Worm (Caenorhabditis elegans) whole organism, young adult: ENCODE measurements around the gene C17A2.4.
A peak's percentile ranks its signal among the peaks of the same experiment; 100 is the strongest.

ENCODE experiments used
- B0019.2 ChIP-seq: fragments of 200-800 bp; sonication (Bioruptor generic); conservative IDR thresholded peaks from 2 replicates; pipeline ENCODE4 v1.3.6; 2022; ENCODE audit warnings: missing genetic modification reagents, missing genetic modification characterization, missing compliant biosample characterization
- D2030.7 ChIP-seq: fragments of 200-800 bp; sonication (Bioruptor generic); IDR thresholded peaks from 2 replicates; pipeline ENCODE4 v1.3.6; 2022; ENCODE audit warnings: missing genetic modification reagents, missing genetic modification characterization, missing compliant biosample characterization
- F23B12.7 ChIP-seq: sonication (generic microtip); optimal IDR thresholded peaks from 2 replicates; lab custom pipeline; 2017; ENCODE audit warnings: missing genetic modification characterization, mild to moderate bottlenecking, missing compliant biosample characterization, antibody characterized with exemption, moderate library complexity; ENCODE audit not compliant: insufficient read depth
- F33H1.4 ChIP-seq: fragments of 200-800 bp; sonication (Bioruptor generic); IDR thresholded peaks from 2 replicates; pipeline ENCODE4 v1.3.6; 2022; ENCODE audit warnings: missing genetic modification reagents, missing genetic modification characterization, missing compliant biosample characterization
- K12H6.12 ChIP-seq: fragments of 200-800 bp; sonication (Bioruptor generic); optimal IDR thresholded peaks from 2 replicates; lab custom pipeline; 2018; ENCODE audit warnings: mild to moderate bottlenecking, missing genetic modification characterization, missing compliant biosample characterization
- T26A5.8 ChIP-seq: sonication (generic microtip); optimal IDR thresholded peaks from 2 replicates; lab custom pipeline; 2016; ENCODE audit warnings: missing genetic modification characterization, missing compliant biosample characterization
- attf-5 ChIP-seq: fragments of 200-800 bp; sonication (Bioruptor generic); optimal IDR thresholded peaks from 2 replicates; lab custom pipeline; 2018; ENCODE audit warnings: mild to moderate bottlenecking, missing genetic modification characterization, missing compliant biosample characterization
- ccch-3 ChIP-seq: fragments of 200-800 bp; sonication (Bioruptor generic); optimal IDR thresholded peaks from 2 replicates; lab custom pipeline; 2018; ENCODE audit warnings: mild to moderate bottlenecking, missing genetic modification characterization, missing compliant biosample characterization
- cebp-1 ChIP-seq, 2 experiments: fragments of 200-800 bp in 1 of 2; sonication (Bioruptor generic) in 1 of 2; sonication (generic microtip) in 1 of 2; IDR thresholded peaks in 1 of 2; optimal IDR thresholded peaks in 1 of 2; 2 replicates each; pipeline versions ENCODE4 v1.3.6 to Lab custom; 2017 to 2022; ENCODE audit warnings: missing compliant biosample characterization in 2 of 2, missing genetic modification characterization in 2 of 2, mild to moderate bottlenecking in 1 of 2, missing genetic modification reagents in 1 of 2, moderate library complexity in 1 of 2
- ceh-91 ChIP-seq: fragments of 200-800 bp; sonication (Bioruptor generic); IDR thresholded peaks from 2 replicates; pipeline ENCODE4 v1.3.6; 2022; ENCODE audit warnings: missing genetic modification reagents, missing genetic modification characterization, missing compliant biosample characterization
- dox-1 ChIP-seq: fragments of 200-800 bp; sonication (Bioruptor generic); IDR thresholded peaks from 2 replicates; pipeline ENCODE4 v1.3.6; 2022; ENCODE audit warnings: missing genetic modification reagents, missing genetic modification characterization, missing compliant biosample characterization
- egl-18 ChIP-seq: fragments of 200-800 bp; sonication (Bioruptor generic); IDR thresholded peaks from 2 replicates; pipeline ENCODE4 v1.3.6; 2022; ENCODE audit warnings: missing genetic modification reagents, missing genetic modification characterization, missing compliant biosample characterization
- him-1 ChIP-seq: sonication (generic microtip); optimal IDR thresholded peaks from 2 replicates; lab custom pipeline; 2016; ENCODE audit warnings: missing genotype, missing genetic modification reagents, missing genetic modification characterization, missing compliant biosample characterization
- hmg-1.2 ChIP-seq: fragments of 200-800 bp; sonication (Bioruptor generic); IDR thresholded peaks from 2 replicates; pipeline ENCODE4 v1.3.6; 2022; ENCODE audit warnings: missing genetic modification reagents, missing genetic modification characterization, missing compliant biosample characterization
- let-607 ChIP-seq, 2 experiments: fragments of 200-800 bp in 1 of 2; sonication (Bioruptor generic) in 1 of 2; sonication (generic microtip) in 1 of 2; optimal IDR thresholded peaks; 2 replicates each; lab custom pipeline; 2016 to 2018; ENCODE audit warnings: mild to moderate bottlenecking in 2 of 2, missing compliant biosample characterization in 2 of 2, missing genetic modification characterization in 2 of 2, moderate library complexity in 2 of 2, missing genotype in 1 of 2
- lin-40 ChIP-seq: sonication (generic microtip); optimal IDR thresholded peaks from 2 replicates; lab custom pipeline; 2016; ENCODE audit warnings: missing genetic modification characterization, mild to moderate bottlenecking, missing compliant biosample characterization, missing genotype, missing genetic modification reagents
- lin-54 ChIP-seq: fragments of 200-800 bp; sonication (Bioruptor generic); optimal IDR thresholded peaks from 2 replicates; lab custom pipeline; 2018; ENCODE audit warnings: mild to moderate bottlenecking, missing genetic modification characterization, missing compliant biosample characterization
- lsl-1 ChIP-seq: fragments of 200-800 bp; sonication (Bioruptor generic); optimal IDR thresholded peaks from 2 replicates; lab custom pipeline; 2018; ENCODE audit warnings: mild to moderate bottlenecking, missing genetic modification characterization, moderate library complexity, missing compliant biosample characterization
- madf-3 ChIP-seq: fragments of 200-800 bp; sonication (Bioruptor generic); IDR thresholded peaks from 2 replicates; pipeline ENCODE4 v1.3.6; 2022; ENCODE audit warnings: missing genetic modification reagents, missing genetic modification characterization, missing compliant biosample characterization
- madf-6 ChIP-seq: fragments of 200-800 bp; sonication (Bioruptor generic); IDR thresholded peaks from 2 replicates; pipeline ENCODE4 v1.3.6; 2022; ENCODE audit warnings: missing genetic modification reagents, missing genetic modification characterization, missing compliant biosample characterization
- madf-8 ChIP-seq: fragments of 200-800 bp; sonication (Bioruptor generic); conservative IDR thresholded peaks from 2 replicates; pipeline ENCODE4 v1.3.6; 2022; ENCODE audit warnings: missing genetic modification reagents, missing genetic modification characterization, missing compliant biosample characterization
- mcd-1 ChIP-seq: fragments of 200-800 bp; sonication (Bioruptor generic); IDR thresholded peaks from 2 replicates; pipeline ENCODE4 v1.3.6; 2022; ENCODE audit warnings: missing genetic modification reagents, missing genetic modification characterization, missing compliant biosample characterization
- mel-28 ChIP-seq: sonication (generic microtip); optimal IDR thresholded peaks from 2 replicates; lab custom pipeline; 2016; ENCODE audit warnings: borderline replicate concordance, mild to moderate bottlenecking, missing genetic modification characterization, missing compliant biosample characterization
- nfya-1 ChIP-seq: sonication (generic microtip); optimal IDR thresholded peaks from 2 replicates; lab custom pipeline; 2017; ENCODE audit warnings: antibody characterized with exemption, missing compliant biosample characterization, missing genetic modification characterization, borderline replicate concordance; ENCODE audit not compliant: insufficient read depth
- nhr-80 ChIP-seq: sonication (generic microtip); optimal IDR thresholded peaks from 2 replicates; lab custom pipeline; 2016; ENCODE audit warnings: missing genetic modification characterization, missing compliant biosample characterization
- sea-2 ChIP-seq: fragments of 200-800 bp; sonication (Bioruptor generic); IDR thresholded peaks from 2 replicates; pipeline ENCODE4 v1.3.6; 2022; ENCODE audit warnings: missing genetic modification characterization, missing compliant biosample characterization
- snpc-1.3 ChIP-seq: sonication (generic microtip); optimal IDR thresholded peaks from 2 replicates; lab custom pipeline; 2017; ENCODE audit warnings: missing genetic modification characterization, mild to moderate bottlenecking, missing compliant biosample characterization, antibody characterized with exemption, moderate library complexity, missing genotype, missing genetic modification reagents; ENCODE audit not compliant: insufficient read depth
- snpc-4 ChIP-seq, 5 experiments: fragments of 150-350 bp in 1 of 5; sonication (generic microtip) in 4 of 5; optimal IDR thresholded peaks; 2 replicates each; lab custom pipeline; 2014 to 2018; ENCODE audit warnings: missing genetic modification characterization in 5 of 5, missing biosample characterization in 3 of 5, antibody characterized with exemption in 2 of 5, mild to moderate bottlenecking in 2 of 5, missing compliant biosample characterization in 2 of 5, missing genotype in 2 of 5, moderate library complexity in 2 of 5, missing genetic modification reagents in 1 of 5
- xnd-1 ChIP-seq: sonication (generic microtip); optimal IDR thresholded peaks from 2 replicates; lab custom pipeline; 2016; ENCODE audit warnings: missing genotype, missing genetic modification reagents, missing genetic modification characterization, missing compliant biosample characterization
- zfh-2 ChIP-seq: fragments of 200-800 bp; sonication (Bioruptor generic); conservative IDR thresholded peaks from 2 replicates; pipeline ENCODE4 v1.3.6; 2022; ENCODE audit warnings: missing genetic modification reagents, missing genetic modification characterization, missing compliant biosample characterization
- ztf-18 ChIP-seq: sonication (generic microtip); optimal IDR thresholded peaks from 2 replicates; lab custom pipeline; 2016; ENCODE audit warnings: missing genotype, mild to moderate bottlenecking, missing genetic modification characterization, missing compliant biosample characterization
- ztf-26 ChIP-seq: sonication (generic microtip); optimal IDR thresholded peaks from 2 replicates; lab custom pipeline; 2017; ENCODE audit warnings: missing genetic modification characterization, missing compliant biosample characterization

Gene C17A2.4

DNA sequence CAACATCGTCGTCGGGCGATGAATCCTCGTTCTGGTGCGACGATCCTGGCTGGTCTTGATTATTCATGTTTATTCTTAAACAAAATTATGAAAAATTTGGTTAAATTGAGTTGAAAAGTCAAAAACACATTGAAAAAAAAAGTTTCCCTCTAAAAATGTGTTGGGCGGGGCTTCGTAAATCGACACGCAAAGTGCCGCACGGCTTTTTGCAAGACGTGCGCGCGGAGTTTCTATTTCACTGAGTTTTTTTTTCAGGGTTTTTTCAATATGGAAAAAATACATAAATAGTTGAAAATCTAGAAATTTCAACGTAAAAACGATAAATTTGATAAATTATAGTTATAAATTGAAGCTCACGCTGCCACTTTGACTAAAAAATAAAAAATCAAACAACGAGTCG lies 31.6 kb upstream of the C17A2.4 start, which contains the start of gene F54D10.5 (continued):
- TF ChIP-seq mel-28 (tag; lab: Kevin White, UChicago) = no peak
- no peak for TF ChIP-seq sea-2 (GFP tag; lab: Robert Waterston, UW)
- TF ChIP-seq B0019.2 = no peak

DNA sequence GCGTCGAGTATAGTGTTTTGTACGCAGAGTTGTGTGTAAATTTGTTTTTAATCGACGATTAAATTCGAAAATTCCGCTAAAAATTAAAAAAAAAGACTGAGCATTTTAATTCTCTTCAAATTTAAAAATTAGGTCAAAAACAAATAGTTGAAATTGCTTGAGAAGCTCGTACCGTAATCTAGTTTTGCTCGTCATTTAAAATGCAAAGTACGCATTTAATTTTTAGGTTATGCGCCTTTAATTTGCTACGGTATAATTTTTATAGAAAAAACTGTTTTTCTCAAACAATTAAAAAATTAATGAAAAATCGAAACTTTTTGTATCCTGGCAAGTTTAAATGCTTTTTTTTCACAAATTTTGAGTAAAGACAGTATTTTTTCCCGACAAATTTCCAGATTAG lies 31.0 kb upstream of the C17A2.4 start:
- peak; percentile 12 for TF ChIP-seq snpc-1.3 (tag; lab: Kevin White, UChicago)
- no peak for TF ChIP-seq nfya-1 (tag; lab: Kevin White, UChicago)
- peak; percentile 32; the same call in 1 of the 2 replicates for TF ChIP-seq D2030.7
- peak; percentile 33 for TF ChIP-seq him-1 (tag; lab: Kevin White, UChicago)
- TF ChIP-seq madf-6 (GFP tag; lab: Robert Waterston, UW) = peak; percentile 93
- TF ChIP-seq ztf-18 (tag; lab: Kevin White, UChicago) = no peak
- TF ChIP-seq ceh-91 (GFP tag; lab: Robert Waterston, UW) = peak; percentile 61; the same call in 1 of the 2 replicates
- peak; percentile 79 for TF ChIP-seq madf-8 (GFP tag; lab: Robert Waterston, UW)
- peak; percentile 95 for TF ChIP-seq lsl-1 (GFP tag; lab: Kevin White, UChicago)
- TF ChIP-seq xnd-1 = peak; percentile 98
- peak; percentile 52 for TF ChIP-seq F33H1.4
- TF ChIP-seq ztf-26 (tag; lab: Kevin White, UChicago) = no peak
- TF ChIP-seq, all 124 proteins: peak for 9

DNA sequence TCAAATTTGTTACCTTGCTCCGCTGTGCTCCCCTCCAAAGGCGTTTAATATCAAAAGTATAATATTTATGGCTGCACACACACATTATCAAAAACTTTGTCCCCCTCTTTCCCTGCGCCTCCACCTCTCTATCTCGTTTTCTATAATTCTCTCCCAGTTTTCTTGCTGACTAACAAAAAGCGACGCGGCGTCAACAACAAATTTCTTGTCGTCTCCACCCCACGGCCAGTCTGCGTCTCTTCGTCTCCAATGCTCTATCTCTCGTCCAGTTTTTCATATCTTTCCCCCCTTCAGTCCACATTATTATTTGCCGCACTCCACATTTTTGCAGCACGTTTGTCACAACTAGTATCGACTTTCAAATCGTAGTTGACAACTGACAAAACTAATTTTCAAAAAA lies 29.1 kb upstream of the C17A2.4 start:
- TF ChIP-seq lin-54 (GFP tag; lab: Kevin White, UChicago) (no peak), dox-1 (GFP tag; lab: Robert Waterston, UW) (peak; percentile 70), lin-40 (peak; percentile 23), let-607 (tag; optimal IDR thresholded peaks at IDR 0.05; lab: Kevin White, UChicago) (no peak), nhr-80 (peak; percentile 87), hmg-1.2 (peak; percentile 93), snpc-4 (GFP tag; optimal IDR thresholded peaks at IDR 0.05; lab: Kevin White, UChicago) (no peak), snpc-4 (tag; optimal IDR thresholded peaks at IDR 0.05; lab: Kevin White, UChicago) (peak in 1 of 4 experiments; percentile 33), cebp-1 (GFP tag; IDR thresholded peaks at IDR 0.05; lab: Robert Waterston, UW) (no peak), cebp-1 (tag; optimal IDR thresholded peaks at IDR 0.05; lab: Kevin White, UChicago) (peak; percentile 37), K12H6.12 (tag; lab: Kevin White, UChicago) (peak; percentile 42), egl-18 (no peak), mcd-1 (GFP tag; lab: Robert Waterston, UW) (0 out of 2 replicates have a peak, but pooled peaks have one; percentile 30), zfh-2 (peak; percentile 43; the same call in 1 of the 2 replicates), madf-3 (no peak), T26A5.8 (tag; lab: Kevin White, UChicago) (no peak), attf-5 (peak; percentile 38), ccch-3 (GFP tag; lab: Kevin White, UChicago) (no peak)

DNA sequence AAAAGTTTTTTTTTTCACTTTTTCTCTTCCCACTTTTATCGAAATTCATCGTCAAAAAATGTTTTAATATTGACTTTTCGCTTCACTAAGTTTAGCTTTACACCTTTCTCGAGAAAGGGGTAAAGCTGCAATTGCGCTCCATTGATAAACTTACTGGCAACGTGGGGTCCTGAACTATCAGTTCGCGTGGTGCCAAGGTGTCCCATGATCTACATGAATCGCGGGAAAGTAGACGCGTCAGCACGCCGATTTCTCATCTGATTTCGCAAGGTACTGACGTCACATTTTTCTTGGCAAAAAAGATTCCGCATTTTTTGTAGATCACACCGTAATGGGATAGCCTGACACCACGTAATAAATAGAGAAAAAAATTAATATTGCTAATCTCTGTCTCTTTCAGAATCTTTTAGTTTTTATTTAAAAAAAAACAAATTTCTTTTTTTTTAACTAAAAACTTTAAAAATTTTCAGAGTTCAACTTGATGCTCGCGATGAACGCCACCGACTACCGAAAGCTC lies 27.8 kb upstream of the C17A2.4 start, which contains the start of gene lido-15:
lido-15 (plus strand) TSS at position 467 of the 517 bp plus-strand sequence.
- TF ChIP-seq attf-5 (peak; percentile 5), F23B12.7 (tag; lab: Kevin White, UChicago) (no peak), cebp-1 (GFP tag; IDR thresholded peaks at IDR 0.05; lab: Robert Waterston, UW) (no peak), cebp-1 (tag; optimal IDR thresholded peaks at IDR 0.05; lab: Kevin White, UChicago) (peak; percentile 39), mcd-1 (GFP tag; lab: Robert Waterston, UW) (0 out of 2 replicates have a peak, but pooled peaks have one; percentile 27)
